Fruit fly (Drosophila melanogaster) whole organism, embryonic: Measurements from ENCODE around the gene CG12609.

Experiments
- B-H2 ChIP-seq: fragments of 200-800 bp; sonication (Bioruptor generic); optimal IDR thresholded peaks from 2 replicates; lab custom pipeline; 2018; ENCODE audit warnings: missing biosample characterization, mild to moderate bottlenecking, missing genetic modification characterization
- BEAF-32 ChIP-seq: fragments of 200-800 bp; sonication (Bioruptor generic); optimal IDR thresholded peaks from 3 replicates; lab custom pipeline; 2017; ENCODE audit warnings: missing biosample characterization, missing genetic modification characterization, mild to moderate bottlenecking, moderate library complexity, missing genetic modification reagents
- C15 ChIP-seq: fragments of 200-800 bp; sonication (Bioruptor generic); IDR thresholded peaks from 3 replicates; pipeline ENCODE4 v1.3.6; 2022; ENCODE audit warnings: missing biosample characterization, missing genetic modification characterization
- CG10267 ChIP-seq: fragments of 200-800 bp; sonication (Bioruptor generic); optimal IDR thresholded peaks from 2 replicates; lab custom pipeline; 2018; ENCODE audit warnings: missing biosample characterization, mild to moderate bottlenecking, missing genetic modification characterization, moderate library complexity
- CG11504 ChIP-seq: fragments of 200-800 bp; sonication (Bioruptor generic); optimal IDR thresholded peaks from 3 replicates; lab custom pipeline; 2019; ENCODE audit warnings: missing biosample characterization, mild to moderate bottlenecking, missing genetic modification characterization, moderate library complexity
- CG13424 ChIP-seq: fragments of 200-800 bp; sonication (Bioruptor generic); optimal IDR thresholded peaks from 2 replicates; lab custom pipeline; 2019; ENCODE audit warnings: missing biosample characterization, mild to moderate bottlenecking, missing genetic modification characterization, moderate library complexity
- CG15479 ChIP-seq: fragments of 200-800 bp; sonication (Bioruptor generic); optimal IDR thresholded peaks from 3 replicates; lab custom pipeline; 2019; ENCODE audit warnings: missing biosample characterization, mild to moderate bottlenecking, missing genetic modification characterization, moderate library complexity
- CG15601 ChIP-seq: fragments of 200-800 bp; sonication (Bioruptor generic); optimal IDR thresholded peaks from 3 replicates; lab custom pipeline; 2019; ENCODE audit warnings: missing biosample characterization, mild to moderate bottlenecking, missing genetic modification characterization, moderate library complexity
- CG1603 ChIP-seq: fragments of 200-800 bp; sonication (Bioruptor generic); optimal IDR thresholded peaks from 2 replicates; lab custom pipeline; 2019; ENCODE audit warnings: missing biosample characterization, mild to moderate bottlenecking, missing genetic modification characterization, moderate library complexity
- CG17361 ChIP-seq: fragments of 200-800 bp; sonication (Bioruptor generic); IDR thresholded peaks from 3 replicates; pipeline ENCODE4 v1.3.6; 2022; ENCODE audit warnings: missing biosample characterization, missing genetic modification characterization
- CG17829 ChIP-seq: fragments of 200-800 bp; optimal IDR thresholded peaks from 2 replicates; lab custom pipeline; 2019; ENCODE audit warnings: missing biosample characterization, mild to moderate bottlenecking, missing genetic modification characterization, moderate library complexity
- CG18619 ChIP-seq: fragments of 200-800 bp; sonication (Bioruptor generic); optimal IDR thresholded peaks from 3 replicates; lab custom pipeline; 2017; ENCODE audit warnings: missing biosample characterization, mild to moderate bottlenecking, missing genetic modification characterization
- CG33213 ChIP-seq: fragments of 200-800 bp; sonication (Bioruptor generic); optimal IDR thresholded peaks from 3 replicates; lab custom pipeline; 2016; ENCODE audit warnings: missing biosample characterization, missing genetic modification characterization
- CG34224 ChIP-seq: fragments of 200-800 bp; sonication (Bioruptor generic); IDR thresholded peaks from 3 replicates; pipeline ENCODE4 v1.3.6; 2022; ENCODE audit warnings: missing biosample characterization, missing genetic modification characterization; ENCODE audit not compliant: partially characterized antibody
- CG3847 ChIP-seq: fragments of 200-800 bp; sonication (Bioruptor generic); IDR thresholded peaks from 2 replicates; pipeline ENCODE4 v1.3.6; 2022; ENCODE audit warnings: missing biosample characterization, missing genetic modification characterization
- CG3995 ChIP-seq: fragments of 200-800 bp; sonication (Bioruptor generic); optimal IDR thresholded peaks from 3 replicates; lab custom pipeline; 2016; ENCODE audit warnings: missing biosample characterization, missing genetic modification characterization
- CG4360 ChIP-seq: fragments of 200-800 bp; sonication (Bioruptor generic); IDR thresholded peaks from 2 replicates; pipeline ENCODE4 v1.3.6; 2022; ENCODE audit warnings: missing biosample characterization, missing genetic modification characterization
- CG4617 ChIP-seq: fragments of 200-800 bp; sonication (Bioruptor generic); optimal IDR thresholded peaks from 3 replicates; lab custom pipeline; 2016; ENCODE audit warnings: missing biosample characterization, missing genetic modification characterization, borderline replicate concordance
- CG6254 ChIP-seq: fragments of 200-800 bp; sonication (Bioruptor generic); optimal IDR thresholded peaks from 3 replicates; lab custom pipeline; 2017; ENCODE audit warnings: mild to moderate bottlenecking, missing biosample characterization, missing genetic modification reagents, missing genetic modification characterization
- CG6689 ChIP-seq: fragments of 200-800 bp; sonication (Bioruptor generic); IDR thresholded peaks from 2 replicates; pipeline ENCODE4 v1.3.6; 2022; ENCODE audit warnings: missing biosample characterization, missing genetic modification characterization
- CG9932 ChIP-seq: fragments of 200-800 bp; sonication (Bioruptor generic); IDR thresholded peaks from 2 replicates; pipeline ENCODE4 v1.3.6; 2022; ENCODE audit warnings: missing biosample characterization, missing genetic modification characterization
- Doc3 ChIP-seq: fragments of 200-800 bp; sonication (Bioruptor generic); IDR thresholded peaks from 3 replicates; pipeline ENCODE4 v1.3.6; 2022; ENCODE audit warnings: missing biosample characterization, missing genetic modification characterization; ENCODE audit not compliant: partially characterized antibody
- ERR ChIP-seq: fragments of 200-800 bp; sonication (Bioruptor generic); optimal IDR thresholded peaks from 2 replicates; lab custom pipeline; 2016; ENCODE audit warnings: missing biosample characterization, missing genetic modification characterization
- Ets97D ChIP-seq: fragments of 200-800 bp; sonication (Bioruptor generic); optimal IDR thresholded peaks from 3 replicates; lab custom pipeline; 2016; ENCODE audit warnings: missing biosample characterization, missing genetic modification characterization
- Lhr ChIP-seq: fragments of 200-800 bp; sonication (Bioruptor generic); optimal IDR thresholded peaks from 3 replicates; lab custom pipeline; 2017; ENCODE audit warnings: mild to moderate bottlenecking, missing biosample characterization, missing genetic modification reagents, missing genetic modification characterization
- MBD-R2 ChIP-seq: fragments of 200-800 bp; sonication (Bioruptor generic); IDR thresholded peaks from 2 replicates; pipeline ENCODE4 v1.3.6; 2022; ENCODE audit warnings: missing biosample characterization, missing genetic modification characterization
- NfI ChIP-seq: fragments of 200-800 bp; sonication (Bioruptor generic); optimal IDR thresholded peaks from 3 replicates; lab custom pipeline; 2018; ENCODE audit warnings: missing biosample characterization, mild to moderate bottlenecking, missing genetic modification characterization, moderate library complexity
- Scr ChIP-seq: fragments of 200-800 bp; sonication (Bioruptor generic); IDR thresholded peaks from 2 replicates; pipeline ENCODE4 v1.3.6; 2022; ENCODE audit warnings: missing biosample characterization, missing genetic modification characterization; ENCODE audit not compliant: partially characterized antibody
- Sry-δ ChIP-seq: fragments of 200-800 bp; sonication (Bioruptor generic); optimal IDR thresholded peaks from 2 replicates; lab custom pipeline; 2016; ENCODE audit warnings: missing biosample characterization, missing genetic modification characterization
- Xbp1 ChIP-seq: fragments of 200-800 bp; sonication (Bioruptor generic); optimal IDR thresholded peaks from 3 replicates; lab custom pipeline; 2016; ENCODE audit warnings: missing biosample characterization, mild to moderate bottlenecking, missing genetic modification characterization
- chinmo ChIP-seq: fragments of 200-800 bp; sonication (Bioruptor generic); IDR thresholded peaks from 4 replicates; pipeline ENCODE4 v1.3.6; 2022; ENCODE audit warnings: missing biosample characterization, missing genetic modification characterization; ENCODE audit not compliant: partially characterized antibody
- dati ChIP-seq: fragments of 200-800 bp; sonication (Bioruptor generic); IDR thresholded peaks from 2 replicates; pipeline ENCODE4 v1.3.6; 2022; ENCODE audit warnings: missing biosample characterization, missing genetic modification characterization
- gem ChIP-seq: fragments of 200-800 bp; sonication (Bioruptor generic); optimal IDR thresholded peaks from 2 replicates; lab custom pipeline; 2019; ENCODE audit warnings: missing biosample characterization, mild to moderate bottlenecking, missing genetic modification characterization, moderate library complexity
- gfzf ChIP-seq: fragments of 200-800 bp; sonication (Bioruptor generic); optimal IDR thresholded peaks from 2 replicates; lab custom pipeline; 2016; ENCODE audit warnings: missing biosample characterization, mild to moderate bottlenecking, missing genetic modification characterization, moderate library complexity
- hbn ChIP-seq: fragments of 200-800 bp; sonication (Bioruptor generic); IDR thresholded peaks from 2 replicates; pipeline ENCODE4 v1.3.6; 2022; ENCODE audit warnings: missing biosample characterization, missing genetic modification characterization; ENCODE audit not compliant: partially characterized antibody
- lab ChIP-seq: fragments of 200-800 bp; sonication (Bioruptor generic); optimal IDR thresholded peaks from 3 replicates; lab custom pipeline; 2017; ENCODE audit warnings: missing biosample characterization, missing genetic modification characterization, mild to moderate bottlenecking, moderate library complexity, missing genetic modification reagents
- lola ChIP-seq, 3 experiments: fragments of >200 bp in 2 of 3; fragments of 200-800 bp in 1 of 3; sonication (Bioruptor generic) in 1 of 3; optimal IDR thresholded peaks; 2 replicates each; lab custom pipeline; 2017 to 2019; ENCODE audit warnings: missing biosample characterization in 3 of 3, missing genetic modification characterization in 3 of 3, mild to moderate bottlenecking in 1 of 3, moderate library complexity in 1 of 3
- luna ChIP-seq: fragments of 200-800 bp; sonication (Bioruptor generic); optimal IDR thresholded peaks from 2 replicates; lab custom pipeline; 2016; ENCODE audit warnings: missing biosample characterization, missing genetic modification characterization
- phol ChIP-seq: fragments of 200-800 bp; sonication (Bioruptor generic); optimal IDR thresholded peaks from 3 replicates; lab custom pipeline; 2018; ENCODE audit warnings: missing biosample characterization, mild to moderate bottlenecking, missing genetic modification characterization, moderate library complexity
- pita ChIP-seq: fragments of 200-800 bp; sonication (Bioruptor generic); optimal IDR thresholded peaks from 2 replicates; lab custom pipeline; 2017; ENCODE audit warnings: missing biosample characterization, mild to moderate bottlenecking, missing genetic modification characterization
- pzg ChIP-seq: fragments of 200-800 bp; sonication (Bioruptor generic); optimal IDR thresholded peaks from 3 replicates; lab custom pipeline; 2018; ENCODE audit warnings: missing biosample characterization, mild to moderate bottlenecking, missing genetic modification characterization, moderate library complexity
- sisA ChIP-seq: fragments of 200-800 bp; sonication (Bioruptor generic); IDR thresholded peaks from 2 replicates; pipeline ENCODE4 v1.3.6; 2022; ENCODE audit warnings: missing biosample characterization, missing genetic modification characterization
- sqz ChIP-seq: fragments of 200-800 bp; sonication (Bioruptor generic); optimal IDR thresholded peaks from 3 replicates; lab custom pipeline; 2018; ENCODE audit warnings: missing biosample characterization, mild to moderate bottlenecking, missing genetic modification characterization
- ssp ChIP-seq: fragments of 200-800 bp; sonication (Bioruptor generic); IDR thresholded peaks from 2 replicates; pipeline ENCODE4 v1.3.6; 2022; ENCODE audit warnings: missing biosample characterization, missing genetic modification characterization
- stc ChIP-seq: fragments of 200-800 bp; sonication (Bioruptor generic); IDR thresholded peaks from 2 replicates; pipeline ENCODE4 v1.3.6; 2022; ENCODE audit warnings: missing biosample characterization, missing genetic modification characterization
- sug ChIP-seq: fragments of 200-800 bp; optimal IDR thresholded peaks from 2 replicates; lab custom pipeline; 2019; ENCODE audit warnings: missing biosample characterization, mild to moderate bottlenecking, missing genetic modification characterization, moderate library complexity
- unc-4 ChIP-seq: fragments of 200-800 bp; sonication (Bioruptor generic); IDR thresholded peaks from 2 replicates; pipeline ENCODE4 v1.3.6; 2022; ENCODE audit warnings: missing biosample characterization, missing genetic modification characterization; ENCODE audit not compliant: partially characterized antibody
- unpg ChIP-seq: fragments of 200-800 bp; sonication (Bioruptor generic); optimal IDR thresholded peaks from 3 replicates; lab custom pipeline; 2018; ENCODE audit warnings: missing biosample characterization, mild to moderate bottlenecking, missing genetic modification characterization, moderate library complexity

Gene CG12609

dm6 chrX:18783417-18784123, 35.5 kb upstream of the CG12609 start, which contains the start of gene CG18259 (continued):
- TF ChIP-seq chinmo: 0 out of 4 replicates have a peak, but pooled peaks have one; percentile 63
- TF ChIP-seq pita: no peak
- no peak for TF ChIP-seq C15
- TF ChIP-seq luna: no peak
- peak; percentile 17 for TF ChIP-seq CG17829 (tag; lab: Kevin White, UChicago)
- peak; percentile 6 for TF ChIP-seq Xbp1 (GFP tag; lab: Kevin White, UChicago)
- no peak for TF ChIP-seq unpg (GFP tag; lab: Kevin White, UChicago)
- peak; percentile 63 for TF ChIP-seq Lhr (GFP tag; lab: Kevin White, UChicago)
- peak; percentile 90 for TF ChIP-seq Sry-δ
- TF ChIP-seq CG33213: peak; percentile 2
- peak; percentile 52 for TF ChIP-seq CG4617 (GFP tag; lab: Kevin White, UChicago)
- peak; percentile 61 for TF ChIP-seq CG17361 (GFP tag; lab: Robert Waterston, UW)
- TF ChIP-seq sug: peak; percentile 37
- peak; percentile 59 for TF ChIP-seq sqz
- TF ChIP-seq unc-4 (GFP tag; lab: Robert Waterston, UW): peak; percentile 80
- peak; percentile 74 for TF ChIP-seq pzg
- TF ChIP-seq Scr (GFP tag; lab: Robert Waterston, UW): peak; percentile 91
- peak; percentile 82 for TF ChIP-seq CG4360 (GFP tag; lab: Robert Waterston, UW)
- TF ChIP-seq CG13424 (tag; lab: Kevin White, UChicago): peak; percentile 10
- TF ChIP-seq stc (GFP tag; lab: Robert Waterston, UW): no peak
- peak; percentile 41 for TF ChIP-seq CG11504 (tag; lab: Kevin White, UChicago)
- TF ChIP-seq NfI (GFP tag; lab: Kevin White, UChicago): no peak
- TF ChIP-seq CG10267 (tag; lab: Kevin White, UChicago): peak; percentile 20
- peak; percentile 80 for TF ChIP-seq gfzf
- peak; percentile 46 for TF ChIP-seq CG3847 (GFP tag; lab: Robert Waterston, UW)
- peak; percentile 33; the same call in 1 of the 2 replicates for TF ChIP-seq MBD-R2 (GFP tag; lab: Robert Waterston, UW)
- no peak for TF ChIP-seq CG6254
- no peak for TF ChIP-seq B-H2 (GFP tag; lab: Kevin White, UChicago)
- TF ChIP-seq ssp (GFP tag; lab: Robert Waterston, UW): peak; percentile 98
- peak; percentile 71 for TF ChIP-seq hbn
- peak in 2 of 3 experiments; percentile 16 to 85 for TF ChIP-seq lola (GFP tag; optimal IDR thresholded peaks at IDR 0.05; lab: Kevin White, UChicago)
- no peak for TF ChIP-seq ERR
- peak; percentile 56 for TF ChIP-seq phol (tag; lab: Kevin White, UChicago)
- no peak for TF ChIP-seq sisA (GFP tag; lab: Robert Waterston, UW)
- no peak for TF ChIP-seq CG18619 (GFP tag; lab: Kevin White, UChicago)
- TF ChIP-seq Ets97D (GFP tag; lab: Kevin White, UChicago): peak; percentile 57
- TF ChIP-seq CG15479 (GFP tag; lab: Kevin White, UChicago): peak; percentile 9
- peak; percentile 67 for TF ChIP-seq Doc3
- peak; percentile 94 for TF ChIP-seq BEAF-32
- no peak for TF ChIP-seq lab (GFP tag; lab: Kevin White, UChicago)
- peak; percentile 43 for TF ChIP-seq CG9932 (GFP tag; lab: Robert Waterston, UW)
- peak; percentile 29 for TF ChIP-seq gem (tag; lab: Kevin White, UChicago)
- TF ChIP-seq CG15601 (tag; lab: Kevin White, UChicago): peak; percentile 20
- TF ChIP-seq CG3995: peak; percentile 47
- TF ChIP-seq CG34224 (GFP tag; lab: Robert Waterston, UW): peak; percentile 63; the same call in 1 of the 3 replicates
- TF ChIP-seq CG6689 (GFP tag; lab: Robert Waterston, UW): no peak
- TF ChIP-seq CG1603 (tag; lab: Kevin White, UChicago): peak; percentile 32
- TF ChIP-seq dati (GFP tag; lab: Robert Waterston, UW): no peak
